Worm (Caenorhabditis elegans) whole organism, early embryonic: ENCODE measurements around the gene C27D6.12.

ENCODE experiments used
- F13C5.2 ChIP-seq: sonication (generic microtip); optimal IDR thresholded peaks from 2 replicates; lab custom pipeline; 2017; ENCODE audit warnings: mild to moderate bottlenecking, missing genetic modification characterization, inconsistent platforms, missing compliant biosample characterization
- aly-1 ChIP-seq: sonication (generic microtip); optimal IDR thresholded peaks from 2 replicates; lab custom pipeline; 2016; ENCODE audit warnings: missing genetic modification characterization, missing compliant biosample characterization
- ama-1 ChIP-seq: fragments of 150-350 bp; optimal IDR thresholded peaks from 2 replicates; lab custom pipeline; 2014
- ceh-13 ChIP-seq: fragments of 200-800 bp; sonication (Bioruptor generic); optimal IDR thresholded peaks from 2 replicates; lab custom pipeline; 2018; ENCODE audit warnings: mild to moderate bottlenecking, missing genetic modification characterization, missing compliant biosample characterization
- ceh-36 ChIP-seq: sonication (generic microtip); optimal IDR thresholded peaks from 2 replicates; lab custom pipeline; 2016; ENCODE audit warnings: missing genetic modification characterization, inconsistent platforms, missing compliant biosample characterization
- flt-1 ChIP-seq: fragments of 200-800 bp; sonication (Bioruptor generic); IDR thresholded peaks from 2 replicates; pipeline ENCODE4 v1.3.6; 2022; ENCODE audit warnings: missing genetic modification characterization, missing compliant biosample characterization
- hmbx-1 ChIP-seq: sonication (generic microtip); optimal IDR thresholded peaks from 2 replicates; lab custom pipeline; 2016; ENCODE audit warnings: mild to moderate bottlenecking, missing genetic modification characterization, missing compliant biosample characterization
- hmg-4 ChIP-seq: fragments of 200-800 bp; sonication (Bioruptor generic); optimal IDR thresholded peaks from 2 replicates; lab custom pipeline; 2018; ENCODE audit warnings: mild to moderate bottlenecking, missing genetic modification characterization, missing compliant biosample characterization
- hnd-1 ChIP-seq: sonication (generic microtip); optimal IDR thresholded peaks from 2 replicates; lab custom pipeline; 2016; ENCODE audit warnings: missing genetic modification characterization, missing compliant biosample characterization
- pes-1 ChIP-seq: fragments of 200-800 bp; sonication (Bioruptor generic); IDR thresholded peaks from 2 replicates; pipeline ENCODE4 v1.3.6; 2022; ENCODE audit warnings: missing genetic modification reagents, missing genetic modification characterization, missing compliant biosample characterization
- scrt-1 ChIP-seq: fragments of 200-800 bp; sonication (Bioruptor generic); IDR thresholded peaks from 2 replicates; pipeline ENCODE4 v1.3.6; 2022; ENCODE audit warnings: missing genetic modification characterization, missing compliant biosample characterization
- sea-1 ChIP-seq: fragments of 200-800 bp; sonication (Bioruptor generic); conservative IDR thresholded peaks from 2 replicates; pipeline ENCODE4 v1.3.6; 2022; ENCODE audit warnings: missing genetic modification characterization, missing compliant biosample characterization
- tbx-11 ChIP-seq: fragments of 200-800 bp; sonication (Bioruptor generic); IDR thresholded peaks from 2 replicates; pipeline ENCODE4 v1.3.6; 2022; ENCODE audit warnings: missing genetic modification characterization, missing compliant biosample characterization
- tra-4 ChIP-seq: sonication (generic microtip); optimal IDR thresholded peaks from 2 replicates; lab custom pipeline; 2017; ENCODE audit warnings: missing genetic modification characterization, missing compliant biosample characterization

DNA sequence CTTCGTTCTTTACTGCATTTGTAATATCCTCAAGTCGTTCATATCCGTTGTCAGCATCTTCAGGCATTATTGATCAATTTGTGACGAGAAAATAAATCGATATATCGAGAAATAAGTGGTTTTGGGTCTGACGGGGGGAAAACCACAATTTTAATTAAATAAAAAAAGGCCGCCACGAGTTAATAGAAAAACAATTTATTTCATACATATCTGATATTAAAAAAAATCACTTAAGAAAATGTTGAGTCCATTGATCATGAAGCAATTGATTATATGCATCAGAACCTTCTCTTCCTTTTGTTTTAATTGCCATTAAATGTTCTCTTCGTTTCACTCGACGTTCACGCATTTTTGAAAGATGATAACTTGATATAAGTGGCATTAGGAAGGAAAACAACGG lies 29.5 kb downstream of the C27D6.12 start, which contains the start of gene F58A6.5:
- TF ChIP-seq aly-1 (tag; lab: Kevin White, UChicago) (no peak), ceh-36 (tag; lab: Kevin White, UChicago) (no peak), hnd-1 (tag; lab: Kevin White, UChicago) (no peak), ceh-13 (GFP tag; lab: Kevin White, UChicago) (no peak), flt-1 (no peak), hmg-4 (GFP tag; lab: Kevin White, UChicago) (no peak), ama-1 (lab: Kevin White, UChicago) (no peak), pes-1 (GFP tag; lab: Robert Waterston, UW) (no peak), sea-1 (no peak), hmbx-1 (tag; lab: Kevin White, UChicago) (no peak), scrt-1 (GFP tag; lab: Robert Waterston, UW) (no peak), F13C5.2 (tag; lab: Kevin White, UChicago) (no peak), tbx-11 (GFP tag; lab: Robert Waterston, UW) (no peak), tra-4 (no peak)
